Worm (Caenorhabditis elegans): ENCODE data around the gene C35A5.6.
A peak's percentile ranks its signal among the peaks of the same experiment; 100 is the strongest.

C35A5.6 gene

ce11 chrV:10466607-10467092, 42.3 kb upstream of the C35A5.6 start (continued):
- peak; percentile 89 for TF ChIP-seq nhr-10 (tag; optimal IDR thresholded peaks at IDR 0.05)
- no peak for TF ChIP-seq set-16 (GFP tag; IDR thresholded peaks at IDR 0.05)
- peak; percentile 91 for TF ChIP-seq rbr-2 (tag; optimal IDR thresholded peaks at IDR 0.05)
- TF ChIP-seq mes-2 (tag; optimal IDR thresholded peaks at IDR 0.05; ENCODE audit: poor library complexity, severe bottlenecking): peak; percentile 81
- no peak for TF ChIP-seq tag-97 (GFP tag; IDR thresholded peaks at IDR 0.05)
- TF ChIP-seq fos-1 (tag; optimal IDR thresholded peaks at IDR 0.05): peak; percentile 13
- TF ChIP-seq nhr-102 (tag; optimal IDR thresholded peaks at IDR 0.05): peak; percentile 78
- no peak for TF ChIP-seq daf-8 (GFP tag; IDR thresholded peaks at IDR 0.05)
- TF ChIP-seq cey-2 (tag; optimal IDR thresholded peaks at IDR 0.05; ENCODE audit: borderline replicate concordance, insufficient read depth): peak; percentile 89
- TF ChIP-seq pha-4 (GFP tag; IDR thresholded peaks at IDR 0.05): peak; percentile 75
- peak; percentile 89 for TF ChIP-seq pha-4 (tag; optimal IDR thresholded peaks at IDR 0.05)
- 0 out of 2 replicates have a peak, but pooled peaks have one; percentile 34 for TF ChIP-seq nhr-41 (GFP tag; IDR thresholded peaks at IDR 0.05)
- peak; percentile 83 for TF ChIP-seq duxl-1 (tag; optimal IDR thresholded peaks at IDR 0.05; ENCODE audit: poor library complexity)
- no peak for TF ChIP-seq Y5F2A.4 (GFP tag; optimal IDR thresholded peaks at IDR 0.05)
- no peak for TF ChIP-seq ceh-62 (tag; optimal IDR thresholded peaks at IDR 0.05)
- peak; percentile 97 for TF ChIP-seq nhr-11 (tag; optimal IDR thresholded peaks at IDR 0.05)
- peak; percentile 94 for TF ChIP-seq ctbp-1 (GFP tag; IDR thresholded peaks at IDR 0.05)
- peak; percentile 6 for TF ChIP-seq pqm-1 (tag; optimal IDR thresholded peaks at IDR 0.05)
- no peak for TF ChIP-seq R02D3.7 (tag; optimal IDR thresholded peaks at IDR 0.05)
- TF ChIP-seq spr-3 (GFP tag; optimal IDR thresholded peaks at IDR 0.05): peak; percentile 23
- TF ChIP-seq ZK337.2 (GFP tag; IDR thresholded peaks at IDR 0.05): no peak
- TF ChIP-seq nhr-25 (tag; optimal IDR thresholded peaks at IDR 0.05; ENCODE audit: borderline replicate concordance, insufficient read depth): peak; percentile 86
- TF ChIP-seq egl-43 (GFP tag; IDR thresholded peaks at IDR 0.05): no peak
- no peak for TF ChIP-seq sdz-12 (GFP tag; optimal IDR thresholded peaks at IDR 0.05)
- TF ChIP-seq nhr-48 (tag; optimal IDR thresholded peaks at IDR 0.05): peak; percentile 93
- no peak for TF ChIP-seq zag-1 (tag; optimal IDR thresholded peaks at IDR 0.05)
- TF ChIP-seq aly-2 (tag; optimal IDR thresholded peaks at IDR 0.05): no peak
- TF ChIP-seq dve-1 (tag; optimal IDR thresholded peaks at IDR 0.05; ENCODE audit: insufficient read depth): peak; percentile 97
- peak; percentile 74; the same call in 1 of the 2 replicates for TF ChIP-seq lin-1 (GFP tag; IDR thresholded peaks at IDR 0.05)
- TF ChIP-seq F44E2.7 (GFP tag; IDR thresholded peaks at IDR 0.05): no peak
- peak; percentile 60; the same call in 1 of the 2 replicates for TF ChIP-seq vab-7 (GFP tag; IDR thresholded peaks at IDR 0.05)
- peak; percentile 68 for TF ChIP-seq ama-1 (optimal IDR thresholded peaks at IDR 0.05)
- TF ChIP-seq ceh-20 (GFP tag; IDR thresholded peaks at IDR 0.05): peak; percentile 88
- peak in 1 of 2 experiments; percentile 5 for TF ChIP-seq daf-16 (GFP tag; optimal IDR thresholded peaks at IDR 0.05)
- TF ChIP-seq daf-16 (tag; optimal IDR thresholded peaks at IDR 0.05): peak; percentile 69
- peak; percentile 27 for TF ChIP-seq unc-39 (tag; optimal IDR thresholded peaks at IDR 0.05)
- peak; percentile 26 for TF ChIP-seq nhr-76 (tag; optimal IDR thresholded peaks at IDR 0.05)
- peak; percentile 89 to 95 for TF ChIP-seq lsy-2 (tag; optimal IDR thresholded peaks at IDR 0.05)
- no peak for TF ChIP-seq F10B5.3 (tag; optimal IDR thresholded peaks at IDR 0.05)
- TF ChIP-seq hmg-1.1 (GFP tag; IDR thresholded peaks at IDR 0.05): peak; percentile 83
- no peak for TF ChIP-seq madf-5 (GFP tag; IDR thresholded peaks at IDR 0.05)
- peak; percentile 83 for TF ChIP-seq tra-1 (GFP tag; IDR thresholded peaks at IDR 0.05)
- TF ChIP-seq hif-1 (tag; optimal IDR thresholded peaks at IDR 0.05): peak; percentile 98 to 100
- TF ChIP-seq nhr-111 (GFP tag; optimal IDR thresholded peaks at IDR 0.05): no peak
- peak in 1 of 2 experiments; percentile 41 for TF ChIP-seq ZK546.5 (tag; optimal IDR thresholded peaks at IDR 0.05)
- TF ChIP-seq gei-8 (GFP tag; optimal IDR thresholded peaks at IDR 0.05): peak; percentile 80
- TF ChIP-seq F49E8.2 (tag; optimal IDR thresholded peaks at IDR 0.05; ENCODE audit: borderline replicate concordance): no peak
- TF ChIP-seq snpc-4 (tag; optimal IDR thresholded peaks at IDR 0.05): no peak
- TF ChIP-seq lin-38 (GFP tag; IDR thresholded peaks at IDR 0.05): peak; percentile 59
- TF ChIP-seq aha-1 (tag): peak; percentile 100
- TF ChIP-seq F37D6.2 (tag; optimal IDR thresholded peaks at IDR 0.05): peak; percentile 79
